Worm (Caenorhabditis elegans): ENCODE data around the gene ceh-79.

Gene ceh-79

ce11 chrV:13273302-13273701, 28.3 kb upstream of the ceh-79 start:
- TF ChIP-seq mbf-1 (tag; optimal IDR thresholded peaks at IDR 0.05) (no peak), ztf-4 (tag; optimal IDR thresholded peaks at IDR 0.05) (no peak), fos-1 (tag; optimal IDR thresholded peaks at IDR 0.05) (peak; percentile 44), nhr-129 (tag; optimal IDR thresholded peaks at IDR 0.05) (no peak)

DNA sequence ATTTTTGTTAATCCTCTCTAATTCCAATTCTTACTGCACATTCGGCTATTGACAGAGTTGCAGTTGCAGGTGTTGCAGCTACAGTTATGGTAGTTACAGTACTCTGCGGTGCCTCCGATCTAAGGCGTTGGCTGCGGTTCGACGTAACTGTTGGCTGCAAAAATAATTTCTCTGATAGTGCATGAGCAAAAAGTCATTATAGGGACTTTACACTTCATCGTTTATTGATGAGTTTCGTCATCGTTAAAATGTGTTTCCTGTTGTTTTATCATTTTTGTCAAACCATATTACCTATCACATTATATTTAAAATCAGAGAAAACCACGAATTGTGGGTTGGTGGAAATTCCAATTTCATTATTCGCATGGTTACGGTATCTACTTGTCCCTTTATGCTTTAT, 27.0 kb upstream of the ceh-79 start:
- TF ChIP-seq fos-1 (tag; optimal IDR thresholded peaks at IDR 0.05) (peak; percentile 80), F13H6.1 (tag; optimal IDR thresholded peaks at IDR 0.05) (no peak)

DNA sequence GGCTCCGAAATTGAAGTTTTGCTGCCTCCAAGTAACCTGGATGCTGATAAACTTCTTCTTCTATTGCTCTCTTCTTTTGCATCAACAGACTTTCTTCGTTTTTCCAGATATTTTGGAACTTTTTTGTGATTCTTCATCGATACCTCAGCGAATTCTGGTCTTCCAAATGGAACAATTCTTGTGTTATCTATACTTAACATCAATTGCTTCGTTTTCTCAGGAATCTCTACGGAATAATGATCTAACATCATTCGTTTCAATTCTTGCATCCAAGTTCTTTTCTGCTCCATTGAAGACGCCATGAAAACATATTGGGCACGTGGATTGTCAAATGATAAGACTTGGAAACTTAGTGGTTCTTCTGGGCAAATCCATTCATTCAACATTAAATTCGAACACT, 25.7 kb upstream of the ceh-79 start, which contains the start of gene F32F2.4:
Gene F32F2.4, plus strand, starts transcription at position 301 of the 400 bp plus-strand sequence.
- TF ChIP-seq ztf-4 (tag; optimal IDR thresholded peaks at IDR 0.05), result no peak
- no peak for TF ChIP-seq sem-4 (tag; optimal IDR thresholded peaks at IDR 0.05)
- no peak for TF ChIP-seq lsy-2 (tag; optimal IDR thresholded peaks at IDR 0.05)
- no peak for TF ChIP-seq nhr-21 (tag; optimal IDR thresholded peaks at IDR 0.05)
- TF ChIP-seq elt-1 (tag; optimal IDR thresholded peaks at IDR 0.05), result no peak
- no peak for TF ChIP-seq sma-9 (GFP tag; optimal IDR thresholded peaks at IDR 0.05)
- TF ChIP-seq sma-9 (tag; optimal IDR thresholded peaks at IDR 0.05), result no peak
- no peak for TF ChIP-seq ZK546.5 (tag; optimal IDR thresholded peaks at IDR 0.05)
- no peak for TF ChIP-seq ztf-11 (tag; optimal IDR thresholded peaks at IDR 0.05)
- TF ChIP-seq nhr-6 (tag; optimal IDR thresholded peaks at IDR 0.05), result no peak
- TF ChIP-seq zag-1 (tag; optimal IDR thresholded peaks at IDR 0.05), result no peak

- TF ChIP-seq skn-1 (tag; optimal IDR thresholded peaks at IDR 0.05) (no peak), peb-1 (tag; optimal IDR thresholded peaks at IDR 0.05) (no peak), ceh-82 (tag; optimal IDR thresholded peaks at IDR 0.05) (no peak), lin-39 (tag; optimal IDR thresholded peaks at IDR 0.05) (no peak), gmeb-1 (tag; optimal IDR thresholded peaks at IDR 0.05) (no peak), sma-3 (GFP tag; optimal IDR thresholded peaks at IDR 0.05) (no peak), blmp-1 (tag; optimal IDR thresholded peaks at IDR 0.05; ENCODE audit: insufficient read depth) (peak; percentile 43)
These were observed 21.3 kb upstream of the ceh-79 start for ce11 chrV:13280382-13280781.

ce11 chrV:13282958-13283357, 18.7 kb upstream of the ceh-79 start:
- no peak for TF ChIP-seq nhr-129 (tag; optimal IDR thresholded peaks at IDR 0.05)
- no peak for TF ChIP-seq dmd-4 (tag; optimal IDR thresholded peaks at IDR 0.05)

ce11 chrV:13285284-13285683, 16.3 kb upstream of the ceh-79 start:
- peak in 1 of 2 experiments; percentile 28 for TF ChIP-seq lsy-2 (tag; optimal IDR thresholded peaks at IDR 0.05)
- TF ChIP-seq sem-4 (tag; optimal IDR thresholded peaks at IDR 0.05), result peak; percentile 14
- no peak for TF ChIP-seq nhr-25 (tag; optimal IDR thresholded peaks at IDR 0.05)
- peak; percentile 48 for TF ChIP-seq sma-9 (GFP tag; optimal IDR thresholded peaks at IDR 0.05)
- TF ChIP-seq sma-9 (tag; optimal IDR thresholded peaks at IDR 0.05), result no peak
- TF ChIP-seq elt-1 (tag; optimal IDR thresholded peaks at IDR 0.05), result no peak

DNA sequence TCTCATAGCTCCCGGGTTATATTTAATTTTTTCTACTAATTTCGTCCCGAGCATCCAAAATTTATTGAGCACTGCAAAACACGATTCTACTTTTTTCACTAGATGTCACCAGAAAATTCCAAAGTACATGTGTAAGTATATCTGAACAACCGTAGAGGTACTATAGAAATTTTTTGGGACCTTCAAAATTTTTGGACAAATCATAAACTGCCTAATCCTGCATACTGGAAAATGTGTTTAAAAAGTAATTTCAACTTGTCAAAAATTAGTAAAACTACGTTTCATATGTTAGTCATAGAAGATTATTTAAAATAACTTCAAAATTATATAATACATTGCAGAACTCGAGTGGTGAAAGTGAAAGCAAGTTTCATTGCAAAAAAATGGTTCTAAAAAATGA, 15.1 kb upstream of the ceh-79 start:
- TF ChIP-seq blmp-1 (tag; optimal IDR thresholded peaks at IDR 0.05; ENCODE audit: insufficient read depth) (no peak), nhr-21 (tag; optimal IDR thresholded peaks at IDR 0.05) (no peak), gmeb-1 (tag; optimal IDR thresholded peaks at IDR 0.05) (no peak), snpc-4 (tag; optimal IDR thresholded peaks at IDR 0.05) (no peak), Y55F3AM.14 (GFP tag; optimal IDR thresholded peaks at IDR 0.05) (no peak), dmd-4 (tag; optimal IDR thresholded peaks at IDR 0.05) (no peak), skn-1 (tag; optimal IDR thresholded peaks at IDR 0.05) (no peak), ZK546.5 (tag; optimal IDR thresholded peaks at IDR 0.05) (no peak), zag-1 (tag; optimal IDR thresholded peaks at IDR 0.05) (no peak), mab-5 (tag; optimal IDR thresholded peaks at IDR 0.05) (no peak), ztf-11 (tag; optimal IDR thresholded peaks at IDR 0.05) (no peak), unc-62 (GFP tag; optimal IDR thresholded peaks at IDR 0.05) (no peak), ceh-82 (tag; optimal IDR thresholded peaks at IDR 0.05) (no peak), unc-55 (GFP tag; optimal IDR thresholded peaks at IDR 0.05) (no peak), elt-3 (tag; optimal IDR thresholded peaks at IDR 0.05) (no peak), nhr-129 (tag; optimal IDR thresholded peaks at IDR 0.05) (no peak), ztf-1 (GFP tag; conservative IDR thresholded peaks at IDR 0.05) (no peak), aly-2 (tag; optimal IDR thresholded peaks at IDR 0.05) (no peak), nhr-12 (tag; optimal IDR thresholded peaks at IDR 0.05) (no peak), C34F6.9 (tag; optimal IDR thresholded peaks at IDR 0.05) (no peak)
